Fruit fly (Drosophila melanogaster) whole organism, wandering third instar larva: Measurements from ENCODE around the gene Acsf2.

Experiments used
- Abd-B ChIP-seq: fragments of >200 bp; optimal IDR thresholded peaks from 2 replicates; lab custom pipeline; 2017; ENCODE audit warnings: missing biosample characterization, missing genetic modification characterization
- CrebA ChIP-seq: fragments of 200-800 bp; sonication (Bioruptor generic); optimal IDR thresholded peaks from 2 replicates; lab custom pipeline; 2016; ENCODE audit warnings: missing biosample characterization, mild to moderate bottlenecking, missing genetic modification characterization, borderline replicate concordance
- Dfd ChIP-seq: fragments of >200 bp; optimal IDR thresholded peaks from 2 replicates; lab custom pipeline; 2017; ENCODE audit warnings: missing biosample characterization, missing genetic modification characterization
- GATAd ChIP-seq: sonication (Bioruptor generic); optimal IDR thresholded peaks from 2 replicates; lab custom pipeline; 2016; ENCODE audit warnings: missing biosample characterization, missing genetic modification characterization
- HLH106 ChIP-seq: fragments of 200-800 bp; optimal IDR thresholded peaks from 3 replicates; lab custom pipeline; 2019; ENCODE audit warnings: missing biosample characterization, mild to moderate bottlenecking, missing genetic modification characterization, moderate library complexity
- Hr78 ChIP-seq: fragments of >200 bp; optimal IDR thresholded peaks from 2 replicates; lab custom pipeline; 2017; ENCODE audit warnings: missing biosample characterization, missing genetic modification characterization
- Hr83 ChIP-seq: fragments of 200-300 bp; sonication (Bioruptor generic); optimal IDR thresholded peaks from 2 replicates; lab custom pipeline; 2016; ENCODE audit warnings: missing biosample characterization, mild to moderate bottlenecking, missing genetic modification characterization, moderate library complexity; ENCODE audit not compliant: poor library complexity, severe bottlenecking
- Mio ChIP-seq: sonication (Bioruptor generic); optimal IDR thresholded peaks from 2 replicates; lab custom pipeline; 2016; ENCODE audit warnings: missing biosample characterization, missing genetic modification characterization
- Myc ChIP-seq: fragments of >200 bp; optimal IDR thresholded peaks from 2 replicates; lab custom pipeline; 2017
- OdsH ChIP-seq: fragments of 200-800 bp; sonication (Bioruptor generic); optimal IDR thresholded peaks from 2 replicates; lab custom pipeline; 2016; ENCODE audit warnings: missing biosample characterization, mild to moderate bottlenecking, missing genetic modification characterization
- Rel ChIP-seq, 2 experiments: fragments of 200-800 bp; sonication (Bioruptor generic) in 1 of 2; optimal IDR thresholded peaks; 2 replicates in 1 of 2; 3 replicates in 1 of 2; lab custom pipeline; 2016 to 2019; ENCODE audit warnings: mild to moderate bottlenecking in 2 of 2, missing biosample characterization in 2 of 2, missing genetic modification characterization in 2 of 2, moderate library complexity in 1 of 2
- Sp1 ChIP-seq: fragments of 200-800 bp; sonication (Bioruptor generic); optimal IDR thresholded peaks from 3 replicates; lab custom pipeline; 2019; ENCODE audit warnings: missing biosample characterization, mild to moderate bottlenecking, missing genetic modification characterization, moderate library complexity
- br ChIP-seq: fragments of 200-800 bp; sonication (Bioruptor generic); optimal IDR thresholded peaks from 2 replicates; lab custom pipeline; 2016; ENCODE audit warnings: missing biosample characterization, missing genetic modification characterization
- brk ChIP-seq: fragments of 200-800 bp; sonication (Bioruptor generic); optimal IDR thresholded peaks from 2 replicates; lab custom pipeline; 2016; ENCODE audit warnings: missing biosample characterization, mild to moderate bottlenecking, missing genetic modification characterization
- dl ChIP-seq, 2 experiments: fragments of 175-275, 200-275 bp in 1 of 2; fragments of 200-275 bp in 1 of 2; sonication (Bioruptor generic); optimal IDR thresholded peaks; lab custom pipeline; 2018; ENCODE audit warnings: mild to moderate bottlenecking in 2 of 2, missing biosample characterization in 2 of 2, missing genetic modification characterization in 2 of 2, moderate library complexity in 2 of 2; ENCODE audit not compliant: partially characterized antibody in 2 of 2, insufficient read depth in 1 of 2
- dsf ChIP-seq: sonication (Bioruptor generic); optimal IDR thresholded peaks from 2 replicates; lab custom pipeline; 2016; ENCODE audit warnings: missing biosample characterization, missing genetic modification characterization, borderline replicate concordance
- ey ChIP-seq: fragments of 200-800 bp; sonication (Bioruptor generic); optimal IDR thresholded peaks from 2 replicates; lab custom pipeline; 2016; ENCODE audit warnings: missing biosample characterization, missing genetic modification characterization
- foxo ChIP-seq, 2 experiments: fragments of 200-800 bp; sonication (Bioruptor generic); optimal IDR thresholded peaks; 2 replicates in 1 of 2; 3 replicates in 1 of 2; lab custom pipeline; 2016 to 2017; ENCODE audit warnings: missing biosample characterization in 2 of 2, missing genetic modification characterization in 2 of 2
- fru ChIP-seq: fragments of 200-800 bp; sonication (Bioruptor generic); optimal IDR thresholded peaks from 3 replicates; lab custom pipeline; 2016; ENCODE audit warnings: missing biosample characterization, mild to moderate bottlenecking, missing genetic modification characterization
- h ChIP-seq: fragments of 200-800 bp; sonication (Bioruptor generic); optimal IDR thresholded peaks from 3 replicates; lab custom pipeline; 2016; ENCODE audit warnings: missing biosample characterization, mild to moderate bottlenecking, missing genetic modification characterization
- lola ChIP-seq: fragments of >200 bp; optimal IDR thresholded peaks from 2 replicates; lab custom pipeline; 2017; ENCODE audit warnings: missing biosample characterization, missing genetic modification characterization
- pan ChIP-seq: fragments of >200 bp; optimal IDR thresholded peaks from 2 replicates; lab custom pipeline; 2017
- psq ChIP-seq: fragments of 200-800 bp; sonication (Bioruptor generic); optimal IDR thresholded peaks from 3 replicates; lab custom pipeline; 2017; ENCODE audit warnings: missing biosample characterization, mild to moderate bottlenecking, missing genetic modification characterization, moderate library complexity
- rgr ChIP-seq: fragments of 200-800 bp; sonication (Bioruptor generic); optimal IDR thresholded peaks from 3 replicates; lab custom pipeline; 2016; ENCODE audit warnings: missing biosample characterization, mild to moderate bottlenecking, missing genetic modification characterization
- sage ChIP-seq: fragments of 200-800 bp; sonication (Bioruptor generic); optimal IDR thresholded peaks from 2 replicates; lab custom pipeline; 2016; ENCODE audit warnings: missing biosample characterization, mild to moderate bottlenecking, missing genetic modification characterization
- sv ChIP-seq: fragments of 200-800 bp; sonication (Bioruptor generic); optimal IDR thresholded peaks from 3 replicates; lab custom pipeline; 2016; ENCODE audit warnings: missing biosample characterization, missing genetic modification characterization
- tai ChIP-seq: sonication (Bioruptor generic); optimal IDR thresholded peaks from 2 replicates; lab custom pipeline; 2016; ENCODE audit warnings: missing biosample characterization, missing genetic modification characterization
- usp ChIP-seq: fragments of >200 bp; optimal IDR thresholded peaks from 2 replicates; lab custom pipeline; 2017; ENCODE audit warnings: missing biosample characterization, missing genetic modification characterization
- woc ChIP-seq: sonication (Bioruptor generic); optimal IDR thresholded peaks from 2 replicates; lab custom pipeline; 2016; ENCODE audit warnings: missing biosample characterization, mild to moderate bottlenecking, missing genetic modification characterization

Acsf2 gene

DNA sequence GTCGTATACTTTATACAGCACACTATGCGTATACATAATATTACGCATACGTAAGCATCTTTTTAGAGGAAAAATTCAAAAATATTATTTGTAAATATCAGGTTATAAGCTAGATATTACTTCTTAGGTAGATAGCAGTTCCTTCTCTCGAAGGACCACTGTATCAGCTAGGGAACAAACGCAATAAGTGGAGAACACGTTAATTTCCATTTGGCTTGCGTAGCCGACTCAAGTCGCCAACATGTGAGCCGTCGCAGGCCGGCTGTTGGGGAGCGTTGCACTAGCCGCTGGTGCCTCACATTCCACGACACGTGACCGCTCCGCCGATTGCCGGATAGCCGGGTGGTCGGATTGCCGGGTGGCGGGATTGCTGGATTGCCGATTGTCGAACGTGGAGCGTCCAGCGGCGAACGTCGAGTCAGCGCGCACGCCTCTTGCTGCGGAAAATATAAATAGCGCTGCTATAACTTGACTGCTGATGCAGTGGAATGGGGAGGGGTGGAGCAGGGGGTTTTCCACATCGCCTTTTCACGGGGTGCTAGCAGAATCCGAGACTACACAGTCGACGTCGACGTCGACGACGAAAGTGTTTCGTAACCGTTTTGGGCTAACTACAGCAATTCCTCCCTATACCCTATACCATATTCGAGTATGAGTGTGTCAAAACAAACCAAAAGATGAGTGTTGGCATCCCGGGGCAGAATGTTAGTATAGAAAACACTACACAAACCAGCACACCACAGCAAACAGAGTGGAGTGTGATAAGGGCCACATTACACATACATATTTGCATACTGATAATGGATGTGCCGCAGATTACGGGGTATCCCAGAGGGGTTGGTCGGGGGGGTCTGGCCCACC is 38.8 kb downstream of the Acsf2 start:
- peak in 1 of 2 experiments; percentile 15 for TF ChIP-seq foxo (GFP tag; optimal IDR thresholded peaks at IDR 0.05; lab: Kevin White, UChicago)
- TF ChIP-seq CrebA (GFP tag; lab: Kevin White, UChicago) = no peak
- TF ChIP-seq Rel (GFP tag; optimal IDR thresholded peaks at IDR 0.05; lab: Kevin White, UChicago) = no peak
- peak; percentile 22 for TF ChIP-seq Rel (tag; optimal IDR thresholded peaks at IDR 0.05; lab: Kevin White, UChicago)
- no peak for TF ChIP-seq sv (GFP tag; lab: Kevin White, UChicago)
- TF ChIP-seq, all 38 proteins: peak for 2

DNA sequence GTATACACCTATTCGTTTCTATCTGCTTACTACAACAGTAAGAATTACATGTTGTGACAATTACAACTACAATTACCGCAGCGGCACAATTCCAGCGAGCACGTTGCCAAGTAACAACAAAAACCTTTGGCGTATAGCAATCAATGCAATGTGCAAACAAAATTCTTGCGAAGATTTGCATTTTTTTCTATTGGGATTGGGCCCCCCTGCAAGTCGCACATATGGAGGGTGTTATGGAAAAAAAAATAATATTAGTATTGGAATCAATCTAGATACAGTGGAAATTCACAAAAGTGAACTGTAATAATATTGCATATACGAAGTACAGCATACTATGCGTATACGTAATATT is 39.4 kb downstream of the Acsf2 start:
- TF ChIP-seq Sp1 (GFP tag; lab: Kevin White, UChicago) (no peak), Hr83 (GFP tag; lab: Kevin White, UChicago) (no peak), CrebA (GFP tag; lab: Kevin White, UChicago) (no peak), ey (no peak), woc (GFP tag; lab: Kevin White, UChicago) (no peak), Abd-B (GFP tag; lab: Kevin White, UChicago) (no peak), fru (GFP tag; lab: Kevin White, UChicago) (no peak), Myc (lab: Kevin White, UChicago) (no peak), OdsH (no peak), foxo (GFP tag; optimal IDR thresholded peaks at IDR 0.05; lab: Kevin White, UChicago) (no peak), sage (GFP tag; lab: Kevin White, UChicago) (no peak), lola (GFP tag; lab: Kevin White, UChicago) (no peak), pan (lab: Kevin White, UChicago) (no peak)

DNA sequence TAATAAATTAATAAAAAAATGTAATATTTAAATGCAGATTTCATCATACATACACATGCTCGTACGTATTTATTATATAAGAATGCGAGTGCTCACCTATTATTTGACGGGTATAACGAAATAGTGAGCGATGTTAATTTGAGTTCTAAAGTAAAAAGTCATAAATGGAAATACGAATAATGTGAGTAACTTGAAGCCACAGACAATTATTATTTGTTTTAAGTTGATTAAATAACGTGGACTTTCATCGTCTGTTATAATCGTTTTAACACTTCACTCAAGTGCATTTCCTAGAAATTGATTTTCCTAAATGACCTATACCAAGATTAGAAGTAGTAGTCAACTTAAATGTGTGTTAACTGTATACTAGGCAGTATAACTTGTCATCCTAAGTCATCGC is 39.8 kb downstream of the Acsf2 start:
- TF ChIP-seq Mio (GFP tag; lab: Kevin White, UChicago) (no peak), lola (GFP tag; lab: Kevin White, UChicago) (no peak), tai (no peak), pan (lab: Kevin White, UChicago) (no peak), fru (GFP tag; lab: Kevin White, UChicago) (no peak), psq (GFP tag; lab: Kevin White, UChicago) (no peak), ey (no peak), Hr78 (no peak), usp (GFP tag; lab: Kevin White, UChicago) (no peak), Dfd (no peak), dsf (GFP tag; lab: Kevin White, UChicago) (no peak), sv (GFP tag; lab: Kevin White, UChicago) (no peak), br (GFP tag; lab: Kevin White, UChicago) (no peak), Hr83 (GFP tag; lab: Kevin White, UChicago) (no peak), HLH106 (no peak), brk (GFP tag; lab: Kevin White, UChicago) (no peak), dl (GFP tag; optimal IDR thresholded peaks at IDR 0.05; lab: Kevin White, UChicago; ENCODE audit: insufficient read depth in 1 of 2, partially characterized antibody in 2 of 2) (no peak), rgr (GFP tag; lab: Kevin White, UChicago) (no peak), Myc (lab: Kevin White, UChicago) (no peak), GATAd (GFP tag; lab: Kevin White, UChicago) (no peak)

DNA sequence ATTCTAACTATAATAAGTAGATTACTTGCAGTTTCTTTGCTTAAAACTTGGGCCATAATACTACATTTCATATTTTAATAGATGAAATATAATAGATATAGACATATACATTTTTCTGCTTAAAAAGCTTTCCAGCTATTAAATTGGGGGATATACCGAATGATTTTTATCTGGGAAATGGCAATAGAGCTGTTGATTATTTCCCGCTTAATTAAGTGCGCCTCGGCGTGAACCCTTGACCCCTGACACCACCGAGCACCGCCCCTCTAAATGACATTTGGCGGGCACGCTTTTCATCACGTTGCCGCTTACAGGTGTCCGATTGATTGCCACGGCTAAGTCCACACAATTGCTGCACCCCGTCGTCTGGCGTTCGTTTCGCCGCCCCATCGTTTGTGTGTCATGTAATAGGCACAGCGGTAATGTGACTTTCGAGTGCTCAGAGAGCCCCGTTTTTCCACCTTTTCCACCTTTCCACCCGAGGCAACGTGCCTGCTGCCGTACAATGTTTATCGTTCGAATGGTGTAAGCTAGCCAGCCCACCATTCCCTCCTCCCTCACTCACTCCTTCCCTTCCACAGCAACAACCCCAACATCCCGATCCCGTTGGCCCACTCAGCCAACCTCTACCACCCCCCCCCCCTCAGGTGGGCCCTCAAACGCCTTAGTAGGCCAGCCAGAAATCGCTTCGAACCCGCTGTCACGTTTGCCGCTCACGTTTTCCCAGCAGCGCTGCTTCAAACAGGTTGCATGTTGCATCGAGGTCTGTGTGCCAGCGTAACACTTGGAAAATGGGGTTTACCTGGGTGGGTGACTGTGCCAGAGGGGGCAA is 41.0 kb downstream of the Acsf2 start:
- TF ChIP-seq Rel (GFP tag; optimal IDR thresholded peaks at IDR 0.05; lab: Kevin White, UChicago) (no peak), Rel (tag; optimal IDR thresholded peaks at IDR 0.05; lab: Kevin White, UChicago) (peak; percentile 67), dsf (GFP tag; lab: Kevin White, UChicago) (no peak)

DNA sequence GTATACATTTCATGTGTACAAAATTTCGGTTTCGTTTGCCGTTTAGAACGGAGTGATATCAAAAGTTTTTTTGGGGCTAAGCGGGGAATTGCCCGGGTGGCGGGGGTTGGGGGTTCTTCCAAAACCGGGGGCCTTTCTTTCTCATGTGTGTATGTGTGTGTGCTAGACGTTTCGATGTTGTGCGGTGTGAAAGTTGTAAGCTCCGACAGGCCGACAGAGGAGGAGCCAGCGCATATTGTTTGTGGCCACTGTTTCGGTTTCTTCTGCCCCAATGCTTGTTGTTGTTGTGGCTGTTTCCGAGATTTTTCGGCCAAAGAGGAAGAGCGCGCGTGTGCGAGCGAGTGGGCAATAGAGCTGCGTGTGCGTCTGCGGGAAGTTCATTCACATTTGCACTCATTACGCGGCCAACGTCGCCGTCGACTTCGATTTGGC is 41.8 kb downstream of the Acsf2 start:
- TF ChIP-seq Hr78 = no peak
- TF ChIP-seq Hr83 (GFP tag; lab: Kevin White, UChicago) = no peak
- TF ChIP-seq h = peak; percentile 22
- TF ChIP-seq Rel (GFP tag; optimal IDR thresholded peaks at IDR 0.05; lab: Kevin White, UChicago) = no peak
- TF ChIP-seq Rel (tag; optimal IDR thresholded peaks at IDR 0.05; lab: Kevin White, UChicago) = peak; percentile 50
